Worm (Caenorhabditis elegans) whole organism, early embryonic: ENCODE data around the gene inos-1.
"Not testable (repeated sequence)": the region's sequence is repeated elsewhere in the genome, so short reads cannot be mapped to it uniquely, and the experiment has no call there.

Experiments used
- B0310.2 ChIP-seq: sonication (generic microtip); optimal IDR thresholded peaks from 2 replicates; lab custom pipeline; 2016; ENCODE audit warnings: mild to moderate bottlenecking, missing genetic modification characterization, missing compliant biosample characterization
- F13C5.2 ChIP-seq: sonication (generic microtip); optimal IDR thresholded peaks from 2 replicates; lab custom pipeline; 2017; ENCODE audit warnings: mild to moderate bottlenecking, missing genetic modification characterization, inconsistent platforms, missing compliant biosample characterization
- aly-1 ChIP-seq: sonication (generic microtip); optimal IDR thresholded peaks from 2 replicates; lab custom pipeline; 2016; ENCODE audit warnings: missing genetic modification characterization, missing compliant biosample characterization
- ama-1 ChIP-seq: fragments of 150-350 bp; optimal IDR thresholded peaks from 2 replicates; lab custom pipeline; 2014
- ceh-13 ChIP-seq: fragments of 200-800 bp; sonication (Bioruptor generic); optimal IDR thresholded peaks from 2 replicates; lab custom pipeline; 2018; ENCODE audit warnings: mild to moderate bottlenecking, missing genetic modification characterization, missing compliant biosample characterization
- ceh-36 ChIP-seq: sonication (generic microtip); optimal IDR thresholded peaks from 2 replicates; lab custom pipeline; 2016; ENCODE audit warnings: missing genetic modification characterization, inconsistent platforms, missing compliant biosample characterization
- ets-7 ChIP-seq: sonication (generic microtip); optimal IDR thresholded peaks from 2 replicates; lab custom pipeline; 2016; ENCODE audit warnings: missing genotype, missing genetic modification characterization, missing compliant biosample characterization
- flt-1 ChIP-seq: fragments of 200-800 bp; sonication (Bioruptor generic); IDR thresholded peaks from 2 replicates; pipeline ENCODE4 v1.3.6; 2022; ENCODE audit warnings: missing genetic modification characterization, missing compliant biosample characterization
- hmbx-1 ChIP-seq: sonication (generic microtip); optimal IDR thresholded peaks from 2 replicates; lab custom pipeline; 2016; ENCODE audit warnings: mild to moderate bottlenecking, missing genetic modification characterization, missing compliant biosample characterization
- hmg-4 ChIP-seq: fragments of 200-800 bp; sonication (Bioruptor generic); optimal IDR thresholded peaks from 2 replicates; lab custom pipeline; 2018; ENCODE audit warnings: mild to moderate bottlenecking, missing genetic modification characterization, missing compliant biosample characterization
- hnd-1 ChIP-seq: sonication (generic microtip); optimal IDR thresholded peaks from 2 replicates; lab custom pipeline; 2016; ENCODE audit warnings: missing genetic modification characterization, missing compliant biosample characterization
- pes-1 ChIP-seq: fragments of 200-800 bp; sonication (Bioruptor generic); IDR thresholded peaks from 2 replicates; pipeline ENCODE4 v1.3.6; 2022; ENCODE audit warnings: missing genetic modification reagents, missing genetic modification characterization, missing compliant biosample characterization
- scrt-1 ChIP-seq: fragments of 200-800 bp; sonication (Bioruptor generic); IDR thresholded peaks from 2 replicates; pipeline ENCODE4 v1.3.6; 2022; ENCODE audit warnings: missing genetic modification characterization, missing compliant biosample characterization
- sea-1 ChIP-seq: fragments of 200-800 bp; sonication (Bioruptor generic); conservative IDR thresholded peaks from 2 replicates; pipeline ENCODE4 v1.3.6; 2022; ENCODE audit warnings: missing genetic modification characterization, missing compliant biosample characterization
- tbx-11 ChIP-seq: fragments of 200-800 bp; sonication (Bioruptor generic); IDR thresholded peaks from 2 replicates; pipeline ENCODE4 v1.3.6; 2022; ENCODE audit warnings: missing genetic modification characterization, missing compliant biosample characterization
- tbx-37 ChIP-seq: fragments of 200-800 bp; sonication (Bioruptor generic); conservative IDR thresholded peaks from 2 replicates; pipeline ENCODE4 v1.3.6; 2022; ENCODE audit warnings: missing genetic modification reagents, missing genetic modification characterization, missing compliant biosample characterization
- tra-4 ChIP-seq: sonication (generic microtip); optimal IDR thresholded peaks from 2 replicates; lab custom pipeline; 2017; ENCODE audit warnings: missing genetic modification characterization, missing compliant biosample characterization

The inos-1 gene

DNA sequence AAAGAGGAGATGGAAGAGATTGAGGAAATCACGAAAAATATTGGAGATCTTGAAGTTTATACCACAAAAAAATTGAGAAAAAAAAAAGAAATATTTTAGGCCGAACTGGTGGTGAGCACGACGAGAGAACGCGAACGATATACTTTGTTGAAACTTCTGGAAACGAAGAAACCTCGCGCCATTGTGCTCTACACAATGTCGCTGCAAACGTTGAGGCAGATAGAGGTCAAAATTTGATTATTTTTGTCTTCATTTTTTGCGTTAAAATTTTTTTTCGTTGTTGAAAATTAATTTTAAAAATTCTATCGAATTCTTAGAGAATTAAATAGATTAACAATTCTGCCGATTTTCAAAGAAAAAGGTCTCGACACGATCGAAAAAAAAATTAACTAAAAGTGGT, 535 bp upstream of the inos-1 start:
- no peak for TF ChIP-seq tbx-37 (GFP tag; lab: Robert Waterston, UW)
- no peak for TF ChIP-seq pes-1 (GFP tag; lab: Robert Waterston, UW)
- TF ChIP-seq hnd-1 (tag; lab: Kevin White, UChicago), result no peak
- no peak for TF ChIP-seq hmg-4 (GFP tag; lab: Kevin White, UChicago)
- TF ChIP-seq F13C5.2 (tag; lab: Kevin White, UChicago), result no peak
- TF ChIP-seq ets-7 (tag; lab: Kevin White, UChicago), result no peak
- TF ChIP-seq tra-4, result no peak
- TF ChIP-seq hmbx-1 (tag; lab: Kevin White, UChicago), result no peak
- TF ChIP-seq aly-1, result no peak
- TF ChIP-seq sea-1, result no peak
- TF ChIP-seq B0310.2 (tag; lab: Kevin White, UChicago), result no peak
- TF ChIP-seq scrt-1 (GFP tag; lab: Robert Waterston, UW), result no peak
- TF ChIP-seq ceh-13, result no peak
- no peak for TF ChIP-seq tbx-11 (GFP tag; lab: Robert Waterston, UW)
- no peak for TF ChIP-seq ama-1 (lab: Kevin White, UChicago)
- no peak for TF ChIP-seq ceh-36
- TF ChIP-seq flt-1 (GFP tag; lab: Robert Waterston, UW), result no peak

DNA sequence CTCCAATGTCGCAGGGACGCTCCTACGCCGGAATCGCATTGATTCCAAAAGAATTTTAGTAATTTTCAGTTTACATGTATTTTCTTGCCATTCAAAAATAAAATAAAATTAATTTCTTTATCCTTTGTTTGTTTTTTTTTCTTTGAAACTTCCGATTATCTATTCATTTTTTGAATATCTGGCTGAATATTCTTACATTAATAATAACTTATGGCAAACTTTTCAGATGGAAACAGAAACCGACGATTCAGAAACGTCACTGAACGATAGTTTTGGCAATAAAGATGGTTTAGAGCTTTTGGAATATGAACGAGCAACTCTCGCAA, 4.2 kb downstream of the inos-1 start, which contains the start of gene xpf-1:
TSS of gene xpf-1 (plus strand) at position 227 of the 326 bp plus-strand sequence.
- TF ChIP-seq flt-1 (GFP tag; lab: Robert Waterston, UW), result no peak
- TF ChIP-seq F13C5.2 (tag; lab: Kevin White, UChicago), result no peak
- TF ChIP-seq sea-1, result no peak
- no peak for TF ChIP-seq ets-7 (tag; lab: Kevin White, UChicago)

ce11 chrII:11695161-11695944, 4.7 kb downstream of the inos-1 start, which contains the start of gene tars-1:
tars-1 (minus strand) TSS chrII:11695657.
- TF ChIP-seq ceh-13; scrt-1 (GFP tag; lab: Robert Waterston, UW); sea-1: not testable (repeated sequence)

DNA sequence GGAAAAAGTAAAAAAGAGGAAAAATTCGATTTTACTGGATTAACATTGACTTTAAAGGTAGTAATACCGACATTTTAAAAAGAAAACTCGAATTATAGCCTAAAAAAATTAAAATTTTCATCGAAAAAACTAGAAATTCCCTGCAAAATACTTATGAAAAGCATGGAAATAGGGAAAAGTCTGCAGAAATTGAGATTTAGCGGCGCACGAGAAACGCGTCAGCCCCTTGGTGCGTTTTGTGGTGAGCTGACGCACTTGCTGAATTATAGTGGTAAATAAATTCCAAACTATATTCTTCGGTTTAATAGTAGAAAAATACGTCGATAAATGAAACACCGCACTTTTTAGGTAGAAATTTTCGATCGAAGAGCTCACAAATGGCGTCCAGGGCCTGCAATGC, 5.7 kb downstream of the inos-1 start:
- TF ChIP-seq ceh-36 (no peak), B0310.2 (tag; lab: Kevin White, UChicago) (no peak), F13C5.2 (tag; lab: Kevin White, UChicago) (peak; percentile 65), hmbx-1 (tag; lab: Kevin White, UChicago) (no peak), pes-1 (GFP tag; lab: Robert Waterston, UW) (peak; percentile 32; the same call in 1 of the 2 replicates), ets-7 (tag; lab: Kevin White, UChicago) (no peak), hmg-4 (GFP tag; lab: Kevin White, UChicago) (no peak)

- TF ChIP-seq hnd-1 (tag; lab: Kevin White, UChicago), result no peak
These were observed 9.2 kb downstream of the inos-1 start for ce11 chrII:11690868-11691267.

- TF ChIP-seq ceh-36 (no peak), ets-7 (tag; lab: Kevin White, UChicago) (no peak), tbx-37 (GFP tag; lab: Robert Waterston, UW) (no peak)
These were observed 10.2 kb downstream of the inos-1 start for ce11 chrII:11689941-11690340.

DNA sequence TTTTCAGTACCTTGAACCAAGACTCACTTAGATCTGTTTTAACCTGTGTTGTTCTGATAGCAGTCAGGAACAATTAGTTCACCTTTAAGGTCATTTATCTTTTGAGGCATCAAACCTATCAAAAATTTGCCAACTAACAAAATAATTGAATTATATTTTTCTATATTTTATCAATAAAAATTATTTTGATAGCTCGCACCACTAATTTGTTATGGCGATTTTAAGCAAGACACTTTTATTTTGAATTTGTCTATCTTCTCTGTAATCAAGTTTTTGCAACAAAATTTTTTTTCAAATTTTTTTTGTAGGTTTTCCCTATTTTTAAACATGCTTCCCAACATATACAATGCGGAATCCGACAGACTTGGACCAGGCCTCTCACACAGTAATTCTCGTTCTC, 11.5 kb downstream of the inos-1 start, which contains the start of gene kel-1:
TSS of gene kel-1 (plus strand) at position 301 of the 400 bp plus-strand sequence.
- TF ChIP-seq ama-1 (lab: Kevin White, UChicago) (no peak), pes-1 (GFP tag; lab: Robert Waterston, UW) (no peak), B0310.2 (tag; lab: Kevin White, UChicago) (no peak), hnd-1 (tag; lab: Kevin White, UChicago) (no peak), ceh-13 (no peak), hmbx-1 (tag; lab: Kevin White, UChicago) (no peak), ceh-36 (no peak), scrt-1 (GFP tag; lab: Robert Waterston, UW) (no peak), F13C5.2 (tag; lab: Kevin White, UChicago) (no peak), ets-7 (tag; lab: Kevin White, UChicago) (no peak), tra-4 (no peak), hmg-4 (GFP tag; lab: Kevin White, UChicago) (no peak), sea-1 (no peak), flt-1 (GFP tag; lab: Robert Waterston, UW) (no peak)

ce11 chrII:11688011-11688410, 12.1 kb downstream of the inos-1 start:
- TF ChIP-seq aly-1 (no peak), F13C5.2 (tag; lab: Kevin White, UChicago) (no peak), ama-1 (lab: Kevin White, UChicago) (no peak), tra-4 (no peak), tbx-37 (GFP tag; lab: Robert Waterston, UW) (no peak), B0310.2 (tag; lab: Kevin White, UChicago) (no peak), flt-1 (GFP tag; lab: Robert Waterston, UW) (no peak)

- TF ChIP-seq ceh-36 (no peak), hmg-4 (GFP tag; lab: Kevin White, UChicago) (no peak), scrt-1 (GFP tag; lab: Robert Waterston, UW) (no peak), ceh-13 (no peak), F13C5.2 (tag; lab: Kevin White, UChicago) (no peak), tra-4 (no peak), B0310.2 (tag; lab: Kevin White, UChicago) (no peak), sea-1 (no peak), hnd-1 (tag; lab: Kevin White, UChicago) (no peak), tbx-11 (GFP tag; lab: Robert Waterston, UW) (no peak), flt-1 (GFP tag; lab: Robert Waterston, UW) (no peak), tbx-37 (GFP tag; lab: Robert Waterston, UW) (no peak), ets-7 (tag; lab: Kevin White, UChicago) (no peak), hmbx-1 (tag; lab: Kevin White, UChicago) (no peak)
These were observed 14.9 kb downstream of the inos-1 start, which contains the start of gene C47D12.5 for ce11 chrII:11685177-11685576. C47D12.5 (minus strand) TSS chrII:11685277.
